Worm (Caenorhabditis elegans): ENCODE results near the gene puf-6.
"Not testable (repeated sequence)": the region's sequence is repeated elsewhere in the genome, so short reads cannot be mapped to it uniquely, and the experiment has no call there.

Gene puf-6

DNA sequence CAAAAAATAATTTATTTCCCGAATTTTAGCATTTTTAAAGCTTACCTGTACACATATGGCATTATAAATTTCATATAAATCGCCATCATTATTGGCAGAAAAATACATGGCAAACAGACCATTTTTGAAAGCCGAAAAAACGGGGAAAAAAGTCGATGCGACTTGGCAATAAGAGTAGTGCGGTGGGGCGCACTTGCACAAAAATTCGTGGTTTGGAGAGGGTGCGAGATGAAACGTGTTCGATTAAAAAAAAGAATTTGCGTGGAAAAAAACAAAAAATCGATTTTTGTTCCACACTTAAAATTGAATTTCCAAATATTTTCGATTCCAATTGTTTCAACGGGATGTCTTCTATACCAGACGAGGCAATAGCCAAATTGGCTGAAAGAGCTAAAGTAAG, 6.5 kb downstream of the puf-6 start, which contains the start of gene F18A11.3 (continued):
- TF ChIP-seq nhr-25 (tag; optimal IDR thresholded peaks at IDR 0.05) (no peak), sea-2 (GFP tag; optimal IDR thresholded peaks at IDR 0.05) (no peak), fkh-2 (tag; optimal IDR thresholded peaks at IDR 0.05) (no peak), mml-1 (tag; optimal IDR thresholded peaks at IDR 0.05) (no peak), nhr-23 (tag; optimal IDR thresholded peaks at IDR 0.05) (no peak), R02D3.7 (tag; optimal IDR thresholded peaks at IDR 0.05) (no peak), ama-1 (optimal IDR thresholded peaks at IDR 0.05) (no peak), nhr-237 (tag; optimal IDR thresholded peaks at IDR 0.05) (no peak), egl-27 (tag; optimal IDR thresholded peaks at IDR 0.05) (no peak), fkh-10 (GFP tag; optimal IDR thresholded peaks at IDR 0.05) (no peak), nhr-43 (tag; optimal IDR thresholded peaks at IDR 0.05; ENCODE audit: poor library complexity, severe bottlenecking) (no peak), unc-62 (GFP tag; optimal IDR thresholded peaks at IDR 0.05) (no peak), nhr-12 (tag; optimal IDR thresholded peaks at IDR 0.05) (no peak)

DNA sequence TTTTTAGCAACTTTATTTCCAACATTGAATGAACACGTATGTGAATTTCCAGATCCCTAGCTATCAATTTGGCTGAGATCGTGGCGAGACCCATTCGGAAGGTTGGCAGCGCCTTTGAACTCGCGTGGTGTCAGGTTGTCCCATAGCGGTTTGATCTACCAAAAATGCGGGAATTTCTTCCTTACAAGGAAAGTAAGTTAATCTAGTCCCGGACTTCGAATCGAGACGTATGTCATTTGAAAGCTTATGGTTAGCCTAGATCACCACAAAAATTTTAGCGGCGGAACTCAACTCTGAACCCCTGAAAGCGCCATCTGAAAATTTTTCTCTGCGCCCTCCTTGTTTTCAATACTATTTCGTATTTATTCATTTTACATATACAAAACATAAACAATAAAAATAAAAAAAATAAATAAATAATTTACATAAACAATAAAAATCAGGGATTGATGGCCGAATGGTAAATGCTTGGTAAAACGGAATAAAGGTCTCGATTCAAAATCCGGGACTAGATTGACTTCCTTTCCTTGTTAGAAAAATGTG, 11.5 kb downstream of the puf-6 start, which contains the start of gene F18A11.2:
F18A11.2 (plus strand) TSS at position 51 of the 543 bp plus-strand sequence.
- not testable (repeated sequence) for TF ChIP-seq elt-2, elt-3, ZK546.5 (tag; optimal IDR thresholded peaks at IDR 0.05)

ce11 chrII:13030567-13031188, 12.6 kb downstream of the puf-6 start:
- TF ChIP-seq mdl-1 (tag; optimal IDR thresholded peaks at IDR 0.05): no peak
- no peak for TF ChIP-seq fkh-2 (tag; optimal IDR thresholded peaks at IDR 0.05)
- TF ChIP-seq nhr-67 (tag; optimal IDR thresholded peaks at IDR 0.05): no peak
- TF ChIP-seq R02D3.7 (tag; optimal IDR thresholded peaks at IDR 0.05): peak; percentile 35
- TF ChIP-seq fkh-10 (GFP tag; optimal IDR thresholded peaks at IDR 0.05): no peak
- TF ChIP-seq nhr-23 (tag; optimal IDR thresholded peaks at IDR 0.05): peak; percentile 75
- peak; percentile 83 for TF ChIP-seq nfya-1 (tag; optimal IDR thresholded peaks at IDR 0.05; ENCODE audit: insufficient read depth)
- TF ChIP-seq pha-4 (tag; optimal IDR thresholded peaks at IDR 0.05): peak; percentile 60
- no peak for TF ChIP-seq egl-27 (tag; optimal IDR thresholded peaks at IDR 0.05)
- no peak for TF ChIP-seq ceh-9 (tag; optimal IDR thresholded peaks at IDR 0.05)
- peak; percentile 45 for TF ChIP-seq snpc-4 (tag; optimal IDR thresholded peaks at IDR 0.05)
- peak; percentile 50 for TF ChIP-seq lin-39 (tag; optimal IDR thresholded peaks at IDR 0.05)
- peak; percentile 76 for TF ChIP-seq hmg-11 (tag; optimal IDR thresholded peaks at IDR 0.05)
- peak; percentile 28 for TF ChIP-seq lsy-12 (tag; optimal IDR thresholded peaks at IDR 0.05)
- peak; percentile 84 for TF ChIP-seq nhr-25 (tag; optimal IDR thresholded peaks at IDR 0.05)
- TF ChIP-seq elt-2 (tag; optimal IDR thresholded peaks at IDR 0.05): peak; percentile 58
- peak; percentile 23 for TF ChIP-seq ceh-28 (tag; optimal IDR thresholded peaks at IDR 0.05)
- TF ChIP-seq nhr-11 (tag; optimal IDR thresholded peaks at IDR 0.05): no peak
- TF ChIP-seq nhr-43 (tag; optimal IDR thresholded peaks at IDR 0.05; ENCODE audit: poor library complexity, severe bottlenecking): peak; percentile 53
- TF ChIP-seq lin-15B (tag; optimal IDR thresholded peaks at IDR 0.05): peak; percentile 19

DNA sequence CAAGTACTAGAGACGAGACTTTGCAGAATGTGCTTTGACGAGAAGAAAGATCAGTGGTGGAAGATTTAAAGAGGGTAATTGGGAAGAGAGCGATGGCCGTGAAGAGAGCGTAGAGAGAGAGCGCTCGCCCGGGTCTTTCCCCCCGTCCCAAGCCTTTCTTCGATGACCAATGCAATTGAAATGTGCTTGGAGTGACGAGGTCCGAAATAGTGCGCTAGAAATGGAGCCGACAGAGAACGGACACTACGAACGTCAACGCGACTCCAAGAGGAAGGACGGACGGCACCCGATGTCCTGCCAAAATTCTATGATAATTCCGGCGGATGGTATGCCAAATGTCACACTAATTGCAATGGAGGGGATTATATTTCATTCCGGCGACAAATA, 13.2 kb downstream of the puf-6 start:
- TF ChIP-seq elt-2 (tag; optimal IDR thresholded peaks at IDR 0.05): no peak
- TF ChIP-seq lin-39 (tag; optimal IDR thresholded peaks at IDR 0.05): peak; percentile 47
- TF ChIP-seq nhr-25 (tag; optimal IDR thresholded peaks at IDR 0.05): no peak
- no peak for TF ChIP-seq egl-27 (tag; optimal IDR thresholded peaks at IDR 0.05)
- TF ChIP-seq skn-1 (tag; optimal IDR thresholded peaks at IDR 0.05): no peak
- TF ChIP-seq snpc-4 (tag; optimal IDR thresholded peaks at IDR 0.05): no peak
- no peak for TF ChIP-seq jun-1 (tag; optimal IDR thresholded peaks at IDR 0.05)

ce11 chrII:13029290-13030050, 13.8 kb downstream of the puf-6 start:
- peak; percentile 22 for TF ChIP-seq nhr-23 (tag; optimal IDR thresholded peaks at IDR 0.05)
- TF ChIP-seq R02D3.7 (tag; optimal IDR thresholded peaks at IDR 0.05): no peak
- TF ChIP-seq lin-39 (tag; optimal IDR thresholded peaks at IDR 0.05): peak; percentile 28
- peak; percentile 65 for TF ChIP-seq elt-2 (tag; optimal IDR thresholded peaks at IDR 0.05)
- peak; percentile 27 for TF ChIP-seq elt-1 (tag; optimal IDR thresholded peaks at IDR 0.05)
- peak; percentile 58 for TF ChIP-seq ceh-28 (tag; optimal IDR thresholded peaks at IDR 0.05)
- TF ChIP-seq unc-39 (tag; optimal IDR thresholded peaks at IDR 0.05): no peak
